Worm (Caenorhabditis elegans): Measurements from ENCODE around the gene Y26G10.4.

DNA sequence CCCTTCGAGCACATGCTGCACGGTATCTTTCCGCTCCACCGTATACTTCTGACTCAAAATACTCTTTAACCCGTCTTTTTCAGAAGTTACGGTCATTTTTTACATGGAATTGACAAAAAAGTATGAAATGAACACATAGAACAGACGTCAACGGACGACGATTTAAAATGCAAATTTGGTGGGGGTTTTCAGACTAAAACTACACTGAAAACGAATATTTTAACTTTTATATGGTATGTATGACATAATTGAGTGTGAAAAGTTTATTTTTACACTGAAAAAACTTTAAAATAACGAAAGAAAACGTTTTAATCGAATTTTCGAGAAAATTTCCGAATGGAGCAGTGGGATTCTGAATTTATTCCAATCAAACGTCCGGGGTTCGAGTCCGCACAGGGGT is 48.0 kb upstream of the Y26G10.4 start, which contains the start of gene twk-36:
- TF ChIP-seq unc-62 (GFP tag; optimal IDR thresholded peaks at IDR 0.05) (no peak), ztf-4 (tag; optimal IDR thresholded peaks at IDR 0.05) (no peak), elt-2 (tag; optimal IDR thresholded peaks at IDR 0.05) (no peak), pha-4 (tag; optimal IDR thresholded peaks at IDR 0.05) (no peak), aly-2 (tag; optimal IDR thresholded peaks at IDR 0.05) (no peak), nhr-76 (tag; optimal IDR thresholded peaks at IDR 0.05) (no peak), nhr-28 (tag; optimal IDR thresholded peaks at IDR 0.05) (no peak), nhr-77 (tag; optimal IDR thresholded peaks at IDR 0.05) (no peak), egl-5 (tag; optimal IDR thresholded peaks at IDR 0.05) (no peak)

Data from whole organism, L3 larva.